Worm (Caenorhabditis elegans) whole organism, young adult: ENCODE measurements around the gene ZK673.6.

Experiments
- chd-7 ChIP-seq: sonication (generic microtip); optimal IDR thresholded peaks from 2 replicates; lab custom pipeline; 2016; ENCODE audit warnings: mild to moderate bottlenecking, missing genetic modification characterization, moderate library complexity, missing compliant biosample characterization
- lag-1 ChIP-seq: fragments of 200-800 bp; sonication (Bioruptor generic); IDR thresholded peaks from 2 replicates; pipeline ENCODE4 v1.3.6; 2022; ENCODE audit warnings: missing genetic modification reagents, missing genetic modification characterization, missing compliant biosample characterization
- tlf-1 ChIP-seq: fragments of 200-800 bp; sonication (Bioruptor generic); optimal IDR thresholded peaks from 2 replicates; lab custom pipeline; 2018; ENCODE audit warnings: mild to moderate bottlenecking, missing genetic modification characterization, missing compliant biosample characterization
- unc-62 ChIP-seq: fragments of 150-350 bp; optimal IDR thresholded peaks from 2 replicates; lab custom pipeline; 2014; ENCODE audit warnings: missing biosample characterization, missing genetic modification reagents, missing genetic modification characterization

ce11 chrII:10500674-10501073 lies 36.5 kb upstream of the ZK673.6 start:
- TF ChIP-seq lag-1 (GFP tag; lab: Robert Waterston, UW), result no peak
- no peak for TF ChIP-seq tlf-1
- TF ChIP-seq unc-62 (GFP tag; lab: Kevin White, UChicago), result no peak
- no peak for TF ChIP-seq chd-7 (tag; lab: Kevin White, UChicago)
